Fruit fly (Drosophila melanogaster): ENCODE measurements around the gene CG8924.

CG8924 gene

DNA sequence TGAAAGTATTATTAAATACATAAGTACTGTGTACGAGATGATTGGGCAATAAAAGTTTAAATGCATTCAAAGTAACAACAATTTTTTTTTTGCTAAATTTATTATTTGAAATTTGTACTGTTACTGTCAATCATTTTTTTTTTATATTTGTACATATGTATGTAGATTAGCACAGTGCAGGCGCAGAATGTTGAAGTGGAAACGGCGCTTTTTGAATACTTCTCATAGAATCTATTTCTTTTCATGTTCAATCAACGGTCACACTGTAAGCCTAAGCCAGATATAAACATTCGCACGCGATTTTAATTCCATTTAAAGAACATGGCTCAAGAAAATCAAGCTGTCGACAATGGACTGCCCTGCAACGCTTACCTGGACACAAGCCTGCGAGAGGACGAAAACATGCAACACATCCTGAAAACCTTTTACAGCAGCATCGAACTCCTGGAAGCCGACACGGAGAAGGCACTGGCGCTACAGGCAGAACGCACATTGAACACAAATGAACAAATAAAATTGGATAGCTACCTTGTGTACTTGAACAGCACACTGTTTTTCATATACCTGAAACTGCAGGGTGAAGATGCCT is 4.0 kb downstream of the CG8924 start, which contains the start of gene Rrp47 (continued):
- TF ChIP-seq CG8359 (GFP tag; optimal IDR thresholded peaks at IDR 0.05; ENCODE audit: borderline replicate concordance) (no peak), CG4617 (GFP tag; optimal IDR thresholded peaks at IDR 0.05; ENCODE audit: borderline replicate concordance) (peak; percentile 60), pzg (GFP tag; optimal IDR thresholded peaks at IDR 0.05) (peak; percentile 52), ash1 (GFP tag; optimal IDR thresholded peaks at IDR 0.05) (no peak), seq (GFP tag; IDR thresholded peaks at IDR 0.05) (no peak), CG9817 (tag; optimal IDR thresholded peaks at IDR 0.05) (no peak), BEAF-32 (GFP tag; optimal IDR thresholded peaks at IDR 0.05) (peak; percentile 31), klu (GFP tag; IDR thresholded peaks at IDR 0.05) (no peak), pfk (GFP tag; optimal IDR thresholded peaks at IDR 0.05) (peak; percentile 54), hbn (GFP tag; IDR thresholded peaks at IDR 0.05; ENCODE audit: partially characterized antibody) (no peak), H2.0 (GFP tag; IDR thresholded peaks at IDR 0.05) (no peak), CG8290 (GFP tag; optimal IDR thresholded peaks at IDR 0.05) (peak; percentile 5), CG8290 (tag; optimal IDR thresholded peaks at IDR 0.05) (no peak), psq (GFP tag; optimal IDR thresholded peaks at IDR 0.05) (no peak), crc (GFP tag; optimal IDR thresholded peaks at IDR 0.05) (no peak), hkb (optimal IDR thresholded peaks at IDR 0.05) (no peak), hkb (GFP tag; IDR thresholded peaks at IDR 0.05) (0 out of 2 replicates have a peak, but pooled peaks have one; percentile 16), esg (GFP tag; conservative IDR thresholded peaks at IDR 0.05) (no peak), Mrtf (GFP tag; IDR thresholded peaks at IDR 0.05) (no peak), gcm2 (GFP tag; optimal IDR thresholded peaks at IDR 0.05) (no peak), schlank (tag; optimal IDR thresholded peaks at IDR 0.05) (no peak), MTF-1 (GFP tag; optimal IDR thresholded peaks at IDR 0.05; ENCODE audit: borderline replicate concordance) (no peak), ase (GFP tag; IDR thresholded peaks at IDR 0.05) (no peak), CG3726 (GFP tag; IDR thresholded peaks at IDR 0.05) (no peak), CG2116 (GFP tag; optimal IDR thresholded peaks at IDR 0.05) (peak; percentile 38), GATAe (GFP tag; conservative IDR thresholded peaks at IDR 0.05) (no peak), CG17186 (GFP tag; optimal IDR thresholded peaks at IDR 0.05) (peak; percentile 3), fd64A (GFP tag; optimal IDR thresholded peaks at IDR 0.05) (no peak), Med (GFP tag) (peak; percentile 5), sens (GFP tag) (peak; percentile 71), CG13624 (GFP tag; optimal IDR thresholded peaks at IDR 0.05) (no peak), Myb (GFP tag; optimal IDR thresholded peaks at IDR 0.05) (peak; percentile 4), bowl (GFP tag; IDR thresholded peaks at IDR 0.05) (no peak), tio (GFP tag; optimal IDR thresholded peaks at IDR 0.05) (no peak), CG11504 (tag; optimal IDR thresholded peaks at IDR 0.05) (no peak), gro (GFP tag; optimal IDR thresholded peaks at IDR 0.05) (no peak), gsb (GFP tag; IDR thresholded peaks at IDR 0.05) (no peak), Aef1 (GFP tag; IDR thresholded peaks at IDR 0.05) (no peak), ttk (GFP tag; IDR thresholded peaks at IDR 0.05) (no peak), emc (GFP tag; optimal IDR thresholded peaks at IDR 0.05) (no peak), HLHmδ (GFP tag; optimal IDR thresholded peaks at IDR 0.05) (no peak), slbo (GFP tag; IDR thresholded peaks at IDR 0.05) (no peak), Vsx1 (GFP tag; optimal IDR thresholded peaks at IDR 0.05) (no peak), Ets65A (GFP tag) (no peak), B-H2 (GFP tag; optimal IDR thresholded peaks at IDR 0.05) (no peak), CG17359 (tag; optimal IDR thresholded peaks at IDR 0.05) (peak; percentile 62), phol (tag; optimal IDR thresholded peaks at IDR 0.05) (peak; percentile 1), CG12744 (GFP tag; optimal IDR thresholded peaks at IDR 0.05) (no peak), dati (GFP tag; IDR thresholded peaks at IDR 0.05) (no peak), Dek (tag; optimal IDR thresholded peaks at IDR 0.05) (no peak), CG9797 (GFP tag; optimal IDR thresholded peaks at IDR 0.05) (peak; percentile 57), yki (optimal IDR thresholded peaks at IDR 0.05) (no peak)

Measured in whole organism, embryonic.